Fruit fly (Drosophila melanogaster) Kc167 (cell line): ENCODE data around the gene CG31908.

ENCODE experiments used
- Myc ChIP-seq: fragments of >200 bp; optimal IDR thresholded peaks from 2 replicates; lab custom pipeline; 2017; ENCODE audit warnings: missing external identifiers
- insv ChIP-seq: fragments of >200 bp; optimal IDR thresholded peaks from 3 replicates; lab custom pipeline; 2018; ENCODE audit warnings: missing external identifiers
- psq ChIP-seq: fragments of >200 bp; optimal IDR thresholded peaks from 2 replicates; lab custom pipeline; 2017; ENCODE audit warnings: missing external identifiers
- ttk ChIP-seq: sonication (Bioruptor generic); optimal IDR thresholded peaks from 2 replicates; lab custom pipeline; 2017; ENCODE audit warnings: missing external identifiers

DNA sequence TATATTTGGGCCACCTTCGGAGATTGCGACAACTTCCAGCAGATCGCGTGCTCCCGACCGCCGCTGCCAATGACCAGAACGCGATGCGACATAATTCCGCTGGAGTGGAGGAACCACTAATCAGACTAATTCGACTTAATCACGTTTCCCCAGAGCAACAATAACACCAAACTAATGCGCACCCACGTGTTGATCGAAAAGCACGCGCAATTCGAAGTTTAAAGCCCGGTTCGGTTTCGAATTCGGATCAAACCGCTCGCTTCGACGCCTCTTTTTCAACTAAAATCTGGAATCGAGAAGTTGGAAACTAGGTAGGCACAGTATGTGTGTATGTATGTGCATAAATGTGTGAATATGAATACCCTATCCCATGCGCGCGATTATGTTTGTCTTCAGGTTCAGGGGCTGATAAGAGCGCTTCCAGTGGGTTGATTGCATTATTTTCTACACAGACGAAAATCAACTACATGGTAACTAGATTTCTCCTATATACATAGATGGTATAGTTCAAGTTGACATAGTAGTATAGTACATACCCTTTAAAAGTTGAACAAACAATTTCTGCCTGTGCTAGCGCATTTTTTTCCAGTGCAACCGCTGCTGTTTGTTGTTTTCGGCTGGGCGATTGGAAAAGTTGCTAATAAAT lies 3.5 kb downstream of the CG31908 start, which contains the start of gene Gart:
- TF ChIP-seq Myc, result no peak
- no peak for TF ChIP-seq psq
- no peak for TF ChIP-seq insv (lab: Kevin White, UChicago)
- no peak for TF ChIP-seq ttk (lab: Kevin White, UChicago)
